Fruit fly (Drosophila melanogaster): ENCODE measurements around the gene tos.

The tos gene

dm6 chr2L:18676948-18677820 lies 4.7 kb downstream of the tos start, which contains the start of the genes Mst36Fa and CG31751 (continued):
- TF ChIP-seq CG13123 (GFP tag; optimal IDR thresholded peaks at IDR 0.05), result peak; percentile 79
- TF ChIP-seq CG9817 (tag; optimal IDR thresholded peaks at IDR 0.05), result peak; percentile 74
- no peak for TF ChIP-seq CG10959 (GFP tag; IDR thresholded peaks at IDR 0.05)
- no peak for TF ChIP-seq hkb (optimal IDR thresholded peaks at IDR 0.05)
- peak; percentile 79 for TF ChIP-seq hkb (GFP tag; IDR thresholded peaks at IDR 0.05)
- peak; percentile 47; the same call in 1 of the 3 replicates for TF ChIP-seq ase (GFP tag; IDR thresholded peaks at IDR 0.05)
- no peak for TF ChIP-seq Lpt (GFP tag; optimal IDR thresholded peaks at IDR 0.05)
- peak; percentile 96 for TF ChIP-seq sug (tag; optimal IDR thresholded peaks at IDR 0.05)
- peak; percentile 65 for TF ChIP-seq CG18764 (GFP tag; optimal IDR thresholded peaks at IDR 0.05)
- peak; percentile 55; the same call in 1 of the 2 replicates for TF ChIP-seq CG11696 (GFP tag; IDR thresholded peaks at IDR 0.05)
- TF ChIP-seq tx (GFP tag; optimal IDR thresholded peaks at IDR 0.05), result peak; percentile 78
- TF ChIP-seq luna (GFP tag; optimal IDR thresholded peaks at IDR 0.05), result peak; percentile 63
- peak; percentile 74 for TF ChIP-seq CG2116 (GFP tag; optimal IDR thresholded peaks at IDR 0.05)
- TF ChIP-seq Mad (GFP tag; optimal IDR thresholded peaks at IDR 0.05), result peak; percentile 68
- TF ChIP-seq CG17802 (tag; optimal IDR thresholded peaks at IDR 0.05), result peak; percentile 29
- TF ChIP-seq Ravus (GFP tag; IDR thresholded peaks at IDR 0.05), result no peak
- TF ChIP-seq Six4 (GFP tag; optimal IDR thresholded peaks at IDR 0.05), result peak; percentile 30
- peak; percentile 27 for TF ChIP-seq BEAF-32 (GFP tag; optimal IDR thresholded peaks at IDR 0.05)
- TF ChIP-seq hth (optimal IDR thresholded peaks at IDR 0.05), result no peak
- 0 out of 2 replicates have a peak, but pooled peaks have one; percentile 7 for TF ChIP-seq ato (GFP tag; IDR thresholded peaks at IDR 0.05; ENCODE audit: partially characterized antibody)
- TF ChIP-seq Dip2 (GFP tag; IDR thresholded peaks at IDR 0.05), result no peak
- peak; percentile 70 for TF ChIP-seq stc (GFP tag; IDR thresholded peaks at IDR 0.05)
- TF ChIP-seq Neu2 (GFP tag; optimal IDR thresholded peaks at IDR 0.05; ENCODE audit: borderline replicate concordance), result no peak
- TF ChIP-seq CG6683 (GFP tag; optimal IDR thresholded peaks at IDR 0.05), result peak; percentile 84
- TF ChIP-seq ewg (GFP tag; optimal IDR thresholded peaks at IDR 0.05), result peak; percentile 64
- peak; percentile 28 for TF ChIP-seq CG5245 (GFP tag; optimal IDR thresholded peaks at IDR 0.05)
- TF ChIP-seq dysf (GFP tag; IDR thresholded peaks at IDR 0.05), result peak; percentile 56; the same call in 1 of the 3 replicates
- TF ChIP-seq CG12659 (GFP tag; optimal IDR thresholded peaks at IDR 0.05), result peak; percentile 88
- TF ChIP-seq CG7987 (GFP tag; optimal IDR thresholded peaks at IDR 0.05), result peak; percentile 92
- peak; percentile 33 for TF ChIP-seq ems (GFP tag; optimal IDR thresholded peaks at IDR 0.05)
- TF ChIP-seq CG33213 (GFP tag; optimal IDR thresholded peaks at IDR 0.05), result peak; percentile 53
- peak; percentile 43 for TF ChIP-seq Sin3A (optimal IDR thresholded peaks at IDR 0.05)
- peak; percentile 54 for TF ChIP-seq pum (GFP tag; optimal IDR thresholded peaks at IDR 0.05)
- TF ChIP-seq CG1832 (GFP tag; optimal IDR thresholded peaks at IDR 0.05), result no peak
- peak; percentile 84 for TF ChIP-seq CG4328 (GFP tag; optimal IDR thresholded peaks at IDR 0.05)
- TF ChIP-seq NC2α (GFP tag; optimal IDR thresholded peaks at IDR 0.05), result peak; percentile 43
- TF ChIP-seq fu2 (GFP tag; optimal IDR thresholded peaks at IDR 0.05), result peak; percentile 43
- TF ChIP-seq Hmr (GFP tag; optimal IDR thresholded peaks at IDR 0.05), result peak; percentile 95
- TF ChIP-seq CG16779 (GFP tag; IDR thresholded peaks at IDR 0.05), result peak; percentile 79
- peak; percentile 88 for TF ChIP-seq schlank (tag; optimal IDR thresholded peaks at IDR 0.05)
- peak; percentile 8 for TF ChIP-seq CG30020 (tag; optimal IDR thresholded peaks at IDR 0.05)
- peak; percentile 47 for TF ChIP-seq dm (GFP tag; optimal IDR thresholded peaks at IDR 0.05)
- TF ChIP-seq az2 (GFP tag; optimal IDR thresholded peaks at IDR 0.05), result peak; percentile 38
- peak; percentile 55 for TF ChIP-seq ERR (GFP tag; optimal IDR thresholded peaks at IDR 0.05)
- TF ChIP-seq Lim3 (GFP tag; IDR thresholded peaks at IDR 0.05), result no peak
- TF ChIP-seq nerfin-1 (tag; optimal IDR thresholded peaks at IDR 0.05), result peak; percentile 60
- no peak for TF ChIP-seq CG7271 (tag; optimal IDR thresholded peaks at IDR 0.05)
- peak; percentile 50 for TF ChIP-seq CG9876 (GFP tag; optimal IDR thresholded peaks at IDR 0.05)
- TF ChIP-seq NK7.1 (GFP tag; optimal IDR thresholded peaks at IDR 0.05), result peak; percentile 81
- no peak for TF ChIP-seq wor (GFP tag; IDR thresholded peaks at IDR 0.05)

Data from whole organism, embryonic.